Worm (Caenorhabditis elegans) whole organism, mixed stage, embryonic: ENCODE measurements around the gene lgc-29.
A peak's percentile ranks its signal among the peaks of the same experiment; 100 is the strongest.

Experiments
- drap-1 ChIP-seq: fragments of 200-800 bp; sonication (Bioruptor generic); optimal IDR thresholded peaks from 3 replicates; lab custom pipeline; 2018; ENCODE audit warnings: mild to moderate bottlenecking, missing genetic modification characterization, missing compliant biosample characterization
- elt-3 ChIP-seq: fragments of 150-350 bp; optimal IDR thresholded peaks from 2 replicates; lab custom pipeline; 2014; ENCODE audit warnings: missing biosample characterization, missing genetic modification characterization
- hlh-1 ChIP-seq: fragments of 150-350 bp; optimal IDR thresholded peaks from 2 replicates; lab custom pipeline; 2014; ENCODE audit warnings: missing biosample characterization, missing genetic modification reagents, missing genetic modification characterization
- lsy-2 ChIP-seq: fragments of 150-350 bp; optimal IDR thresholded peaks from 2 replicates; lab custom pipeline; 2014; ENCODE audit warnings: missing biosample characterization, missing genetic modification characterization
- mep-1 ChIP-seq: fragments of 150-350 bp; optimal IDR thresholded peaks from 2 replicates; lab custom pipeline; 2017; ENCODE audit warnings: missing biosample characterization, missing genetic modification reagents, missing genetic modification characterization, inconsistent platforms
- nhr-237 ChIP-seq: fragments of 150-350 bp; optimal IDR thresholded peaks from 2 replicates; lab custom pipeline; 2014; ENCODE audit warnings: missing biosample characterization, missing genetic modification characterization
- nhr-28 ChIP-seq: fragments of 150-350 bp; optimal IDR thresholded peaks from 2 replicates; lab custom pipeline; 2014; ENCODE audit warnings: missing biosample characterization, missing genetic modification characterization
- snpc-4 ChIP-seq: fragments of 150-350 bp; optimal IDR thresholded peaks from 2 replicates; lab custom pipeline; 2014; ENCODE audit warnings: missing biosample characterization, missing genetic modification characterization
- tbx-8 ChIP-seq: fragments of 200-800 bp; sonication (Bioruptor generic); optimal IDR thresholded peaks from 2 replicates; lab custom pipeline; 2018; ENCODE audit warnings: mild to moderate bottlenecking, missing genetic modification characterization, moderate library complexity, missing compliant biosample characterization
- unc-39 ChIP-seq: fragments of 150-350 bp; optimal IDR thresholded peaks from 2 replicates; lab custom pipeline; 2014; ENCODE audit warnings: missing biosample characterization, missing genetic modification characterization
- unc-62 ChIP-seq: fragments of 150-350 bp; optimal IDR thresholded peaks from 2 replicates; lab custom pipeline; 2014; ENCODE audit warnings: missing biosample characterization, missing genetic modification reagents, missing genetic modification characterization
- ztf-11 ChIP-seq: fragments of 150-350 bp; optimal IDR thresholded peaks from 2 replicates; lab custom pipeline; 2014; ENCODE audit warnings: missing biosample characterization, missing genetic modification characterization

DNA sequence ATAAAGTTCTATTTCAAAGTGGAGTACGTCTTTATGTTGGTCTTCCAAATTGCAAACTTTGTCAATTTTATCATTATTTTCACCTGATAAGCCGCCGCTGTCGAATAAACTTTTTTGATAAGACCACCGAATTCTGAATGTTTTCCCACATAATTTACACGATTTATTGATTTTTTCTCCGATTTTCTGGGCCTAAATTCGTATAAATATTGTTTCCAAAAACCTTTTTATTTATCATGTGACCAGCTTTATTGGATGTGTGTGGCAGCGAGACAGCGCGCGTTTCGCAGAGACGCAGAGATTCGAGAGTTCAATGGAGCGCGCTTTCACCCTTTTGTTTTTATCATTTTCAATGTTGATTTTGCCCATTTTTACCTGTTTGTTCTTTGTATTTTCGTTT is 4.2 kb downstream of the lgc-29 start:
- TF ChIP-seq hlh-1 (no peak), drap-1 (GFP tag; lab: Kevin White, UChicago) (no peak), unc-62 (no peak), lsy-2 (tag; lab: Kevin White, UChicago) (peak; percentile 35), nhr-237 (tag; lab: Kevin White, UChicago) (peak; percentile 9), ztf-11 (tag; lab: Kevin White, UChicago) (no peak), snpc-4 (tag; lab: Kevin White, UChicago) (no peak), nhr-28 (tag; lab: Kevin White, UChicago) (no peak), elt-3 (tag; lab: Kevin White, UChicago) (no peak), mep-1 (tag; lab: Kevin White, UChicago) (peak; percentile 39), tbx-8 (no peak), unc-39 (no peak)
